Fruit fly (Drosophila melanogaster): Measurements from ENCODE around the gene LysP.

Gene LysP

dm6 chr3L:1169617-1170016 lies 48.9 kb downstream of the LysP start (continued):
- TF ChIP-seq run (tag; optimal IDR thresholded peaks at IDR 0.05): peak; percentile 31
- TF ChIP-seq crp (GFP tag; optimal IDR thresholded peaks at IDR 0.05): no peak
- no peak for TF ChIP-seq cas (GFP tag; IDR thresholded peaks at IDR 0.05)
- TF ChIP-seq CG10431 (GFP tag; optimal IDR thresholded peaks at IDR 0.05): peak; percentile 20
- peak; percentile 39 for TF ChIP-seq CG6813 (GFP tag; optimal IDR thresholded peaks at IDR 0.05)
- TF ChIP-seq CG7357 (GFP tag; IDR thresholded peaks at IDR 0.05): no peak
- no peak for TF ChIP-seq lov (optimal IDR thresholded peaks at IDR 0.05)
- TF ChIP-seq lov (GFP tag; IDR thresholded peaks at IDR 0.05): no peak
- peak; percentile 27 for TF ChIP-seq CG17385 (GFP tag; optimal IDR thresholded peaks at IDR 0.05)
- peak; percentile 30 for TF ChIP-seq cwo (GFP tag; optimal IDR thresholded peaks at IDR 0.05)
- no peak for TF ChIP-seq mirr (GFP tag; optimal IDR thresholded peaks at IDR 0.05)
- peak; percentile 5 for TF ChIP-seq caup (GFP tag; optimal IDR thresholded peaks at IDR 0.05; ENCODE audit: severe bottlenecking)
- no peak for TF ChIP-seq MESR4 (GFP tag; optimal IDR thresholded peaks at IDR 0.05)
- peak; percentile 54 for TF ChIP-seq CG13296 (GFP tag; optimal IDR thresholded peaks at IDR 0.05)
- no peak for TF ChIP-seq prd (optimal IDR thresholded peaks at IDR 0.05)
- TF ChIP-seq prd (GFP tag; IDR thresholded peaks at IDR 0.05): no peak
- TF ChIP-seq Hr51 (GFP tag; optimal IDR thresholded peaks at IDR 0.05): peak in 1 of 2 experiments; percentile 47
- TF ChIP-seq CG12071 (GFP tag; optimal IDR thresholded peaks at IDR 0.05): peak; percentile 34
- TF ChIP-seq fd3F (GFP tag; optimal IDR thresholded peaks at IDR 0.05): no peak
- TF ChIP-seq CG7839 (tag; optimal IDR thresholded peaks at IDR 0.05): peak; percentile 10
- peak; percentile 24 for TF ChIP-seq CG9727 (GFP tag; optimal IDR thresholded peaks at IDR 0.05)
- TF ChIP-seq CG34376 (GFP tag; optimal IDR thresholded peaks at IDR 0.05): peak; percentile 55
- TF ChIP-seq PHDP (tag; optimal IDR thresholded peaks at IDR 0.05): peak; percentile 55
- TF ChIP-seq Ssrp (tag; optimal IDR thresholded peaks at IDR 0.05): no peak
- TF ChIP-seq grn (GFP tag; optimal IDR thresholded peaks at IDR 0.05): peak; percentile 65
- TF ChIP-seq Meics (GFP tag; optimal IDR thresholded peaks at IDR 0.05): peak; percentile 22
- TF ChIP-seq exex (tag; optimal IDR thresholded peaks at IDR 0.05): peak; percentile 95
- peak; percentile 22 for TF ChIP-seq CG1233 (GFP tag; optimal IDR thresholded peaks at IDR 0.05)
- no peak for TF ChIP-seq sna (GFP tag; IDR thresholded peaks at IDR 0.05; ENCODE audit: partially characterized antibody)
- TF ChIP-seq Poxn (GFP tag; IDR thresholded peaks at IDR 0.05): no peak
- peak; percentile 3 for TF ChIP-seq Sox100B (GFP tag; optimal IDR thresholded peaks at IDR 0.05)
- peak; percentile 61 for TF ChIP-seq salm (tag; optimal IDR thresholded peaks at IDR 0.05)
- 0 out of 4 replicates have a peak, but pooled peaks have one; percentile 32 for TF ChIP-seq chinmo (GFP tag; IDR thresholded peaks at IDR 0.05; ENCODE audit: partially characterized antibody)
- no peak for TF ChIP-seq CG1602 (GFP tag; optimal IDR thresholded peaks at IDR 0.05)
- no peak for TF ChIP-seq CG10366 (GFP tag; IDR thresholded peaks at IDR 0.05)
- no peak for TF ChIP-seq gsb (GFP tag; IDR thresholded peaks at IDR 0.05)
- peak; percentile 50 for TF ChIP-seq Asciz (GFP tag; optimal IDR thresholded peaks at IDR 0.05)
- peak; percentile 45 for TF ChIP-seq CG10543 (GFP tag; optimal IDR thresholded peaks at IDR 0.05)
- TF ChIP-seq CG12659 (GFP tag; optimal IDR thresholded peaks at IDR 0.05): peak; percentile 8
- TF ChIP-seq row (GFP tag; IDR thresholded peaks at IDR 0.05): peak; percentile 28; the same call in 1 of the 3 replicates
- no peak for TF ChIP-seq Opbp (GFP tag; IDR thresholded peaks at IDR 0.05; ENCODE audit: partially characterized antibody)
- TF ChIP-seq Vsx1 (GFP tag; optimal IDR thresholded peaks at IDR 0.05): peak; percentile 6
- no peak for TF ChIP-seq ab (GFP tag; optimal IDR thresholded peaks at IDR 0.05)
- TF ChIP-seq CG11085 (GFP tag; IDR thresholded peaks at IDR 0.05): no peak
- TF ChIP-seq CG17568 (GFP tag; optimal IDR thresholded peaks at IDR 0.05): peak; percentile 33
- TF ChIP-seq CG16813 (GFP tag; IDR thresholded peaks at IDR 0.05; ENCODE audit: partially characterized antibody): no peak
- TF ChIP-seq pho (GFP tag; optimal IDR thresholded peaks at IDR 0.05): no peak
- TF ChIP-seq Med (GFP tag): peak; percentile 38
- TF ChIP-seq CG31224 (GFP tag; IDR thresholded peaks at IDR 0.05): 0 out of 2 replicates have a peak, but pooled peaks have one; percentile 13
